Worm (Caenorhabditis elegans): ENCODE results near the gene C32C4.3.

DNA sequence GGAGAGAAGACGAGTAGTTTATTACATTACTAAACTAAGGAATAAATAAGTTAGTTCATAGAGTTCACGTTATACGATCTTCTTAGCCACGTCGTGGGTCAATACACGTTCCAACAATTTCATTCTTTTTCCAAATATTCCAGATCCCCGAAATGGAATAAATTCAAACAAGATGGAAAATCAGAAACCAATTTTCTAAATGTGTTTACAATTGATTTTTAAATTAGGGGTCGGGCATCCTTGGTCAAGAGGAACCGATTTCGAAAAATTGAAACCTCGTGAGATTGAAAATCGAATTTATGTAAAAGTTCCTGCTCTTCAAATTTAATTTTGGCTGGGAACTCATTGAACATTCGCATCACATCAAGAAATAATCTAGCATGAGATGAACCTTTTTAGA lies 37.8 kb upstream of the C32C4.3 start:
- no peak for TF ChIP-seq dao-5 (tag; optimal IDR thresholded peaks at IDR 0.05)
- TF ChIP-seq W03F9.2 (tag; optimal IDR thresholded peaks at IDR 0.05), result no peak
